Worm (Caenorhabditis elegans): ENCODE measurements around the gene F46H5.2.

F46H5.2 gene

DNA sequence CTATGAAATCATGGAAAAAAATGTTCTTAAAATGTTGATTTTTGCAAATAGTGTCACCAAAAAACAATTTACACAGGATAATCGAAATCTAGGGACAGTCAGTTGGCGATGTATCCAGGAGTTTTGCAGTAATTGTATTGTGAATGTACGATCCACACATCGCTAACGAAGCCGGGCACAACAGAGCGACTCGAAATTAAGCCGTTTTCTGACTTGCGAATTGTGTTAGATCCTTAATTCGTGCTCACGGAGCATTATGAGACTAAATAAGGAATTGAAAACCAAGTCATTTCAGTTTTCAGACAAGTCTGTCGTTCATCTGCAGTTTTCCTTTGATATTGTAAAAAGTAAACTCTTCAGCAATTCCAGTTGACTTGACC, 31.4 kb upstream of the F46H5.2 start:
- TF ChIP-seq attf-5 (GFP tag; optimal IDR thresholded peaks at IDR 0.05) (no peak), him-1 (tag; optimal IDR thresholded peaks at IDR 0.05) (no peak), aptf-2 (GFP tag; conservative IDR thresholded peaks at IDR 0.05) (no peak), ztf-18 (tag; optimal IDR thresholded peaks at IDR 0.05) (no peak), die-1 (tag; optimal IDR thresholded peaks at IDR 0.05) (no peak), Y53F4B.3 (GFP tag; IDR thresholded peaks at IDR 0.05) (no peak), athp-1 (tag; optimal IDR thresholded peaks at IDR 0.05) (no peak)

- TF ChIP-seq K12H6.12 (tag; optimal IDR thresholded peaks at IDR 0.05) (peak; percentile 86), somi-1 (GFP tag; optimal IDR thresholded peaks at IDR 0.05) (peak; percentile 2), madf-3 (GFP tag; IDR thresholded peaks at IDR 0.05) (0 out of 2 replicates have a peak, but pooled peaks have one; percentile 32), fkh-3 (tag; optimal IDR thresholded peaks at IDR 0.05) (no peak), lin-40 (tag; optimal IDR thresholded peaks at IDR 0.05) (peak; percentile 38), madf-10 (tag; optimal IDR thresholded peaks at IDR 0.05) (peak; percentile 48), K11D2.4 (GFP tag; IDR thresholded peaks at IDR 0.05) (0 out of 2 replicates have a peak, but pooled peaks have one; percentile 29), zim-3 (tag; optimal IDR thresholded peaks at IDR 0.05) (no peak), nhr-120 (GFP tag; IDR thresholded peaks at IDR 0.05) (0 out of 2 replicates have a peak, but pooled peaks have one; percentile 10), let-526 (GFP tag; IDR thresholded peaks at IDR 0.05) (no peak), let-607 (tag; optimal IDR thresholded peaks at IDR 0.05) (peak in 1 of 2 experiments; percentile 18), B0261.1 (tag; optimal IDR thresholded peaks at IDR 0.05) (no peak), zfh-2 (GFP tag; conservative IDR thresholded peaks at IDR 0.05) (peak; percentile 93), lin-35 (GFP tag; optimal IDR thresholded peaks at IDR 0.05) (peak in 1 of 3 experiments; percentile 26), cebp-1 (GFP tag; IDR thresholded peaks at IDR 0.05) (no peak), cebp-1 (tag; optimal IDR thresholded peaks at IDR 0.05) (peak; percentile 69), B0336.3 (GFP tag; IDR thresholded peaks at IDR 0.05) (peak; percentile 40; the same call in 1 of the 2 replicates), dox-1 (GFP tag; IDR thresholded peaks at IDR 0.05) (peak; percentile 44; the same call in 1 of the 2 replicates), nhr-80 (tag; optimal IDR thresholded peaks at IDR 0.05) (peak; percentile 84)
Observed at ce11 chrX:7234723-7235203, 30.7 kb upstream of the F46H5.2 start.

ce11 chrX:7236717-7237116, 28.7 kb upstream of the F46H5.2 start:
- no peak for TF ChIP-seq akir-1 (GFP tag; optimal IDR thresholded peaks at IDR 0.05)
- TF ChIP-seq ztf-26 (tag; optimal IDR thresholded peaks at IDR 0.05), result no peak
- TF ChIP-seq Y56A3A.18 (GFP tag; IDR thresholded peaks at IDR 0.05), result no peak
- no peak for TF ChIP-seq ztf-22 (GFP tag; optimal IDR thresholded peaks at IDR 0.05)
- TF ChIP-seq sea-2 (GFP tag; IDR thresholded peaks at IDR 0.05), result no peak
- TF ChIP-seq Y67H2A.10 (GFP tag; conservative IDR thresholded peaks at IDR 0.05), result no peak
- TF ChIP-seq unc-130 (GFP tag; optimal IDR thresholded peaks at IDR 0.05), result no peak
- no peak for TF ChIP-seq snpc-3.4 (tag; optimal IDR thresholded peaks at IDR 0.05)
- TF ChIP-seq somi-1 (GFP tag; optimal IDR thresholded peaks at IDR 0.05), result no peak
- no peak for TF ChIP-seq aptf-3 (GFP tag; IDR thresholded peaks at IDR 0.05)
- TF ChIP-seq lag-1 (GFP tag; IDR thresholded peaks at IDR 0.05), result no peak
- TF ChIP-seq dpl-1 (GFP tag; optimal IDR thresholded peaks at IDR 0.05), result no peak
- TF ChIP-seq let-526 (GFP tag; IDR thresholded peaks at IDR 0.05), result no peak
- no peak for TF ChIP-seq F23B12.7 (tag; optimal IDR thresholded peaks at IDR 0.05; ENCODE audit: insufficient read depth)
- TF ChIP-seq nhr-90 (tag; optimal IDR thresholded peaks at IDR 0.05), result no peak

Measured in whole organism, young adult.